Worm (Caenorhabditis elegans): Measurements from ENCODE around the gene srh-76.

The srh-76 gene

ce11 chrV:5845669-5846189 is 12.1 kb downstream of the srh-76 start, which contains the start of gene F26F12.3:
TSS of gene F26F12.3 (minus strand) at chrV:5845719.
- TF ChIP-seq mdl-1 (tag; optimal IDR thresholded peaks at IDR 0.05) (peak in 1 of 2 experiments; percentile 85), dpl-1 (GFP tag; optimal IDR thresholded peaks at IDR 0.05) (peak; percentile 3 to 31 (median 24)), nhr-20 (tag; optimal IDR thresholded peaks at IDR 0.05) (peak; percentile 79), pax-3 (tag; optimal IDR thresholded peaks at IDR 0.05) (peak; percentile 39), irx-1 (tag; optimal IDR thresholded peaks at IDR 0.05) (peak; percentile 42), ceh-88 (GFP tag; IDR thresholded peaks at IDR 0.05) (no peak; the same call in 1 of the 2 replicates), lin-15B (tag; optimal IDR thresholded peaks at IDR 0.05) (no peak), fkh-10 (GFP tag; optimal IDR thresholded peaks at IDR 0.05) (peak; percentile 76), nhr-11 (tag; optimal IDR thresholded peaks at IDR 0.05) (no peak), unc-98 (GFP tag; IDR thresholded peaks at IDR 0.05) (no peak), F16B12.6 (tag; optimal IDR thresholded peaks at IDR 0.05) (peak; percentile 5), C04F5.9 (tag; optimal IDR thresholded peaks at IDR 0.05) (peak; percentile 1), mef-2 (tag; optimal IDR thresholded peaks at IDR 0.05) (peak; percentile 49), unc-130 (tag; optimal IDR thresholded peaks at IDR 0.05) (peak; percentile 50), efl-3 (GFP tag; optimal IDR thresholded peaks at IDR 0.05) (no peak), nhr-237 (tag; optimal IDR thresholded peaks at IDR 0.05) (peak; percentile 6), blmp-1 (tag; optimal IDR thresholded peaks at IDR 0.05) (peak; percentile 66), lir-3 (tag; optimal IDR thresholded peaks at IDR 0.05; ENCODE audit: poor library complexity) (peak; percentile 44), egl-27 (tag; optimal IDR thresholded peaks at IDR 0.05) (no peak), ama-1 (optimal IDR thresholded peaks at IDR 0.05) (no peak), nhr-19 (GFP tag; conservative IDR thresholded peaks at IDR 0.05) (peak; percentile 69; the same call in 1 of the 2 replicates), fkh-4 (tag; optimal IDR thresholded peaks at IDR 0.05; ENCODE audit: borderline replicate concordance) (no peak), aha-1 (tag; optimal IDR thresholded peaks at IDR 0.05) (no peak), tlp-1 (tag; optimal IDR thresholded peaks at IDR 0.05) (no peak), alr-1 (tag; optimal IDR thresholded peaks at IDR 0.05; ENCODE audit: borderline replicate concordance) (no peak), elt-2 (tag; optimal IDR thresholded peaks at IDR 0.05) (peak; percentile 70), swsn-7 (tag; optimal IDR thresholded peaks at IDR 0.05) (peak; percentile 71), egl-13 (tag; optimal IDR thresholded peaks at IDR 0.05) (peak; percentile 69), lin-14 (GFP tag; optimal IDR thresholded peaks at IDR 0.05) (peak; percentile 94), mab-9 (GFP tag; IDR thresholded peaks at IDR 0.05) (no peak), nhr-47 (tag; optimal IDR thresholded peaks at IDR 0.05) (peak; percentile 68), hlh-17 (GFP tag; optimal IDR thresholded peaks at IDR 0.05; ENCODE audit: borderline replicate concordance) (no peak), lin-35 (GFP tag; optimal IDR thresholded peaks at IDR 0.05) (peak; percentile 53 to 59), sptf-1 (tag; optimal IDR thresholded peaks at IDR 0.05) (no peak), snpc-4 (tag; optimal IDR thresholded peaks at IDR 0.05) (no peak), aly-2 (tag; optimal IDR thresholded peaks at IDR 0.05) (no peak), mep-1 (tag; optimal IDR thresholded peaks at IDR 0.05) (no peak), pqm-1 (tag; optimal IDR thresholded peaks at IDR 0.05) (no peak), snu-23 (GFP tag; optimal IDR thresholded peaks at IDR 0.05) (peak; percentile 81), jun-1 (tag; optimal IDR thresholded peaks at IDR 0.05) (peak; percentile 59), elt-3 (tag; optimal IDR thresholded peaks at IDR 0.05) (no peak), isw-1 (GFP tag; IDR thresholded peaks at IDR 0.05) (peak; percentile 5; the same call in 1 of the 2 replicates), rnt-1 (tag; optimal IDR thresholded peaks at IDR 0.05) (peak; percentile 52), nhr-77 (tag; optimal IDR thresholded peaks at IDR 0.05) (peak; percentile 67), ztf-11 (tag; optimal IDR thresholded peaks at IDR 0.05) (no peak), grh-1 (GFP tag; IDR thresholded peaks at IDR 0.05) (no peak), lsy-2 (tag; optimal IDR thresholded peaks at IDR 0.05) (peak; percentile 58 to 71), tbx-2 (tag; optimal IDR thresholded peaks at IDR 0.05) (peak; percentile 79), unc-86 (tag; optimal IDR thresholded peaks at IDR 0.05) (peak; percentile 32), ceh-63 (GFP tag; optimal IDR thresholded peaks at IDR 0.05) (no peak), ceh-82 (tag; optimal IDR thresholded peaks at IDR 0.05) (peak; percentile 0 to 30 (median 27)), nhr-85 (tag) (peak; percentile 70)

Measured in whole organism, L1 larva.